Fruit fly (Drosophila melanogaster) whole organism, pupa: Measurements from ENCODE around the gene CG14160.

Experiments
- CG10348 ChIP-seq: fragments of 200-800 bp; sonication (Bioruptor generic); IDR thresholded peaks from 2 replicates; pipeline ENCODE4 v1.3.6; 2022; ENCODE audit warnings: missing biosample characterization, missing genetic modification characterization
- CG12605 ChIP-seq: fragments of 200-800 bp; sonication (Bioruptor generic); IDR thresholded peaks from 2 replicates; pipeline ENCODE4 v1.3.6; 2022; ENCODE audit warnings: missing biosample characterization, missing genetic modification characterization
- CG13204 ChIP-seq: fragments of 200-800 bp; sonication (Bioruptor generic); optimal IDR thresholded peaks from 2 replicates; lab custom pipeline; 2018; ENCODE audit warnings: missing biosample characterization, mild to moderate bottlenecking, missing genetic modification characterization, moderate library complexity
- CG14655 ChIP-seq: fragments of 200-800 bp; sonication (Bioruptor generic); optimal IDR thresholded peaks from 3 replicates; lab custom pipeline; 2017; ENCODE audit warnings: mild to moderate bottlenecking, missing biosample characterization, missing genetic modification reagents, missing genetic modification characterization
- CG15710 ChIP-seq: fragments of 200-800 bp; sonication (Bioruptor generic); optimal IDR thresholded peaks from 2 replicates; lab custom pipeline; 2018; ENCODE audit warnings: missing biosample characterization, mild to moderate bottlenecking, missing genetic modification characterization, moderate library complexity
- CG17806 ChIP-seq: fragments of 200-800 bp; sonication (Bioruptor generic); optimal IDR thresholded peaks from 2 replicates; lab custom pipeline; 2018; ENCODE audit warnings: missing biosample characterization, mild to moderate bottlenecking, missing genetic modification characterization, moderate library complexity
- CG32121 ChIP-seq: fragments of 200-800 bp; sonication (Bioruptor generic); IDR thresholded peaks from 2 replicates; pipeline ENCODE4 v1.3.6; 2022; ENCODE audit warnings: missing biosample characterization, missing genetic modification characterization
- CG34367 ChIP-seq: fragments of 200-800 bp; sonication (Bioruptor generic); optimal IDR thresholded peaks from 2 replicates; lab custom pipeline; 2018; ENCODE audit warnings: missing biosample characterization, mild to moderate bottlenecking, missing genetic modification characterization
- CG4496 ChIP-seq: fragments of 200-800 bp; sonication (Bioruptor generic); IDR thresholded peaks from 3 replicates; pipeline ENCODE4 v1.3.6; 2022; ENCODE audit warnings: missing biosample characterization, missing genetic modification characterization
- CG8159 ChIP-seq: fragments of 200-800 bp; sonication (Bioruptor generic); optimal IDR thresholded peaks from 3 replicates; lab custom pipeline; 2018; ENCODE audit warnings: missing biosample characterization, mild to moderate bottlenecking, missing genetic modification characterization, moderate library complexity
- CG8301 ChIP-seq: fragments of 200-800 bp; sonication (Bioruptor generic); optimal IDR thresholded peaks from 2 replicates; lab custom pipeline; 2018; ENCODE audit warnings: missing biosample characterization, mild to moderate bottlenecking, missing genetic modification characterization
- CG9948 ChIP-seq: fragments of 200-800 bp; sonication (Bioruptor generic); optimal IDR thresholded peaks from 2 replicates; lab custom pipeline; 2018; ENCODE audit warnings: missing biosample characterization, mild to moderate bottlenecking, missing genetic modification characterization, moderate library complexity
- D1 ChIP-seq: fragments of 200-800 bp; sonication (Bioruptor generic); optimal IDR thresholded peaks from 2 replicates; lab custom pipeline; 2018; ENCODE audit warnings: missing biosample characterization, mild to moderate bottlenecking, missing genetic modification characterization, moderate library complexity
- EcR ChIP-seq: fragments of 200-800 bp; sonication (Bioruptor generic); optimal IDR thresholded peaks from 3 replicates; lab custom pipeline; 2019; ENCODE audit warnings: missing biosample characterization, missing genetic modification characterization, mild to moderate bottlenecking, moderate library complexity, missing genetic modification reagents
- Ets98B ChIP-seq: fragments of 200-800 bp; sonication (Bioruptor generic); IDR thresholded peaks from 2 replicates; pipeline ENCODE4 v1.3.6; 2022; ENCODE audit warnings: missing biosample characterization, missing genetic modification characterization
- Pif1A ChIP-seq: fragments of 200-800 bp; sonication (Bioruptor generic); optimal IDR thresholded peaks from 3 replicates; lab custom pipeline; 2016; ENCODE audit warnings: missing biosample characterization, missing genetic modification characterization
- Pif1B ChIP-seq: fragments of 200-800 bp; sonication (Bioruptor generic); optimal IDR thresholded peaks from 3 replicates; lab custom pipeline; 2016; ENCODE audit warnings: missing biosample characterization, missing genetic modification characterization
- Snoo ChIP-seq: fragments of 200-800 bp; sonication (Bioruptor generic); optimal IDR thresholded peaks from 3 replicates; lab custom pipeline; 2017; ENCODE audit warnings: missing biosample characterization, mild to moderate bottlenecking, missing genetic modification characterization, inconsistent platforms
- fd96Ca ChIP-seq: fragments of 200-800 bp; sonication (Bioruptor generic); IDR thresholded peaks from 3 replicates; pipeline ENCODE4 v1.3.6; 2022; ENCODE audit warnings: missing biosample characterization, missing genetic modification characterization
- gl ChIP-seq: fragments of 200-800 bp; sonication (Bioruptor generic); optimal IDR thresholded peaks from 2 replicates; lab custom pipeline; 2018; ENCODE audit warnings: missing biosample characterization, mild to moderate bottlenecking, missing genetic modification characterization

The CG14160 gene

dm6 chr3L:10092278-10092903, 3.2 kb upstream of the CG14160 start, which contains the start of gene CG32053:
Gene CG32053 (minus strand): TSS chr3L:10092346.
- TF ChIP-seq CG17806 (no peak), EcR (no peak), CG34367 (no peak)

- TF ChIP-seq Ets98B (GFP tag; lab: Robert Waterston, UW) (no peak), CG8301 (no peak), fd96Ca (GFP tag; lab: Robert Waterston, UW) (no peak), Pif1A (GFP tag; lab: Kevin White, UChicago) (no peak), CG14655 (no peak), gl (tag; lab: Kevin White, UChicago) (no peak), CG10348 (GFP tag; lab: Robert Waterston, UW) (no peak), CG13204 (GFP tag; lab: Kevin White, UChicago) (no peak), CG9948 (tag; lab: Kevin White, UChicago) (no peak), CG4496 (GFP tag; lab: Robert Waterston, UW) (no peak)
Observed at dm6 chr3L:10088415-10088814, 785 bp downstream of the CG14160 start.

dm6 chr3L:10078551-10078950, 10.6 kb downstream of the CG14160 start:
- TF ChIP-seq CG34367, result no peak
- TF ChIP-seq CG8159 (tag; lab: Kevin White, UChicago), result no peak
- TF ChIP-seq CG4496 (GFP tag; lab: Robert Waterston, UW), result no peak
- no peak for TF ChIP-seq CG9948 (tag; lab: Kevin White, UChicago)
- no peak for TF ChIP-seq CG8301
- TF ChIP-seq CG10348 (GFP tag; lab: Robert Waterston, UW), result no peak
- no peak for TF ChIP-seq Snoo (tag; lab: Kevin White, UChicago)
- TF ChIP-seq CG15710, result no peak
- TF ChIP-seq D1 (tag; lab: Kevin White, UChicago), result no peak

dm6 chr3L:10052586-10052985, 36.6 kb downstream of the CG14160 start:
- no peak for TF ChIP-seq CG10348 (GFP tag; lab: Robert Waterston, UW)
- TF ChIP-seq CG12605 (GFP tag; lab: Robert Waterston, UW), result no peak
- TF ChIP-seq Pif1A (GFP tag; lab: Kevin White, UChicago), result no peak
- no peak for TF ChIP-seq CG32121 (GFP tag; lab: Robert Waterston, UW)
- no peak for TF ChIP-seq gl (tag; lab: Kevin White, UChicago)
- TF ChIP-seq CG8159 (tag; lab: Kevin White, UChicago), result no peak
- TF ChIP-seq CG34367, result no peak
- no peak for TF ChIP-seq Pif1B
- TF ChIP-seq CG14655, result no peak
- TF ChIP-seq CG15710, result no peak
- TF ChIP-seq CG8301, result no peak
- no peak for TF ChIP-seq Snoo (tag; lab: Kevin White, UChicago)
- TF ChIP-seq D1 (tag; lab: Kevin White, UChicago), result no peak
- TF ChIP-seq CG17806, result no peak
- TF ChIP-seq fd96Ca (GFP tag; lab: Robert Waterston, UW), result no peak
- TF ChIP-seq CG4496 (GFP tag; lab: Robert Waterston, UW), result no peak
